Worm (Caenorhabditis elegans) whole organism, L4 larva: ENCODE data around the gene cest-28.
A peak's percentile ranks its signal among the peaks of the same experiment; 100 is the strongest.

Experiments used
- F26F4.8 ChIP-seq: fragments of 200-800 bp; sonication (Bioruptor generic); conservative IDR thresholded peaks from 2 replicates; pipeline ENCODE4 v1.3.6; 2022; ENCODE audit warnings: missing genetic modification characterization, missing compliant biosample characterization
- F37D6.2 ChIP-seq: sonication (generic microtip); optimal IDR thresholded peaks from 2 replicates; lab custom pipeline; 2016; ENCODE audit warnings: mild to moderate bottlenecking, missing genetic modification characterization, missing compliant biosample characterization
- F44E2.7 ChIP-seq: fragments of 200-800 bp; sonication (Bioruptor generic); IDR thresholded peaks from 2 replicates; pipeline ENCODE4 v2.1.2; 2022; ENCODE audit warnings: missing genetic modification characterization, missing compliant biosample characterization
- R02D3.7 ChIP-seq: fragments of 150-350 bp; sonication (generic microtip); optimal IDR thresholded peaks from 3 replicates; lab custom pipeline; 2014; ENCODE audit warnings: missing biosample characterization, missing genetic modification characterization
- T20F7.1 ChIP-seq: fragments of 200-800 bp; sonication (Bioruptor generic); optimal IDR thresholded peaks from 2 replicates; lab custom pipeline; 2018; ENCODE audit warnings: mild to moderate bottlenecking, missing genetic modification characterization, missing compliant biosample characterization
- Y5F2A.4 ChIP-seq: fragments of 200-800 bp; sonication (Bioruptor generic); optimal IDR thresholded peaks from 2 replicates; lab custom pipeline; 2018; ENCODE audit warnings: mild to moderate bottlenecking, missing genetic modification characterization, missing compliant biosample characterization
- Y75B8A.6 ChIP-seq: fragments of 200-800 bp; sonication (Bioruptor generic); IDR thresholded peaks from 2 replicates; pipeline ENCODE4 v1.3.6; 2022; ENCODE audit warnings: missing genetic modification reagents, missing genetic modification characterization, missing compliant biosample characterization
- aha-1 ChIP-seq: fragments of 150-350 bp; peaks from one replicate; lab custom pipeline; 2014; ENCODE audit warnings: missing biosample characterization, missing genetic modification characterization
- ama-1 ChIP-seq: fragments of 150-350 bp; optimal IDR thresholded peaks from 2 replicates; lab custom pipeline; 2014; ENCODE audit warnings: inconsistent platforms, mixed read lengths
- attf-4 ChIP-seq: sonication (generic microtip); optimal IDR thresholded peaks from 3 replicates; lab custom pipeline; 2017; ENCODE audit warnings: missing biosample characterization, missing genetic modification characterization
- ceh-28 ChIP-seq: fragments of 150-350 bp; optimal IDR thresholded peaks from 2 replicates; lab custom pipeline; 2014; ENCODE audit warnings: missing biosample characterization, missing genetic modification reagents, missing genetic modification characterization
- ceh-62 ChIP-seq: sonication (generic microtip); optimal IDR thresholded peaks from 2 replicates; lab custom pipeline; 2017; ENCODE audit warnings: missing biosample characterization, missing genetic modification characterization
- ceh-82 ChIP-seq: sonication (generic microtip); optimal IDR thresholded peaks from 2 replicates; lab custom pipeline; 2017; ENCODE audit warnings: missing biosample characterization, missing genetic modification characterization
- cey-2 ChIP-seq: sonication (generic microtip); optimal IDR thresholded peaks from 3 replicates; lab custom pipeline; 2017; ENCODE audit warnings: missing genetic modification characterization, mild to moderate bottlenecking, missing compliant biosample characterization, antibody characterized with exemption, borderline replicate concordance; ENCODE audit not compliant: insufficient read depth
- ctbp-1 ChIP-seq: fragments of 200-800 bp; sonication (Bioruptor generic); IDR thresholded peaks from 2 replicates; pipeline ENCODE4 v1.3.6; 2022; ENCODE audit warnings: missing genetic modification reagents, missing genetic modification characterization, missing compliant biosample characterization
- daf-12 ChIP-seq: fragments of 150-350 bp; optimal IDR thresholded peaks from 2 replicates; lab custom pipeline; 2014; ENCODE audit warnings: missing biosample characterization, missing genetic modification reagents, missing genetic modification characterization
- daf-16 ChIP-seq, 3 experiments: sonication (generic microtip); optimal IDR thresholded peaks; 2 replicates each; lab custom pipeline; 2016 to 2017; ENCODE audit warnings: missing genetic modification characterization in 3 of 3, missing genetic modification reagents in 3 of 3, mild to moderate bottlenecking in 2 of 3, missing compliant biosample characterization in 2 of 3, missing biosample characterization in 1 of 3, moderate library complexity in 1 of 3
- dpl-1 ChIP-seq: fragments of 150-350 bp; optimal IDR thresholded peaks from 2 replicates; lab custom pipeline; 2014; ENCODE audit warnings: missing biosample characterization, missing genetic modification reagents, missing genetic modification characterization
- duxl-1 ChIP-seq: sonication (generic microtip); optimal IDR thresholded peaks from 2 replicates; lab custom pipeline; 2016; ENCODE audit warnings: mild to moderate bottlenecking, missing genetic modification characterization, moderate library complexity, missing compliant biosample characterization; ENCODE audit not compliant: poor library complexity
- hmg-1.1 ChIP-seq: fragments of 200-800 bp; sonication (Bioruptor generic); IDR thresholded peaks from 2 replicates; pipeline ENCODE4 v1.3.6; 2022; ENCODE audit warnings: missing genetic modification reagents, missing genetic modification characterization, missing compliant biosample characterization
- lin-1 ChIP-seq: fragments of 200-800 bp; sonication (Bioruptor generic); IDR thresholded peaks from 2 replicates; pipeline ENCODE4 v1.3.6; 2022; ENCODE audit warnings: missing genetic modification reagents, missing genetic modification characterization, missing compliant biosample characterization
- lin-13 ChIP-seq: fragments of 150-350 bp; optimal IDR thresholded peaks from 2 replicates; lab custom pipeline; 2014; ENCODE audit warnings: missing biosample characterization, missing genetic modification reagents, missing genetic modification characterization
- lin-29 ChIP-seq: fragments of 200-800 bp; sonication (Bioruptor generic); IDR thresholded peaks from 2 replicates; pipeline ENCODE4 v1.3.6; 2022; ENCODE audit warnings: missing genetic modification reagents, missing genetic modification characterization, missing compliant biosample characterization
- lir-3 ChIP-seq: sonication (generic microtip); optimal IDR thresholded peaks from 2 replicates; lab custom pipeline; 2016; ENCODE audit warnings: mild to moderate bottlenecking, missing genetic modification characterization, missing compliant biosample characterization
- madf-5 ChIP-seq, 2 experiments: fragments of 200-800 bp; sonication (Bioruptor generic); IDR thresholded peaks; 2 replicates each; pipeline ENCODE4 v1.3.6; 2022; ENCODE audit warnings: missing compliant biosample characterization in 2 of 2, missing genetic modification characterization in 2 of 2
- mdl-1 ChIP-seq, 2 experiments: fragments of 150-350 bp in 1 of 2; sonication (generic microtip) in 1 of 2; optimal IDR thresholded peaks; 2 replicates each; lab custom pipeline; 2014 to 2017; ENCODE audit warnings: missing biosample characterization in 2 of 2, missing genetic modification characterization in 2 of 2
- mdt-29 ChIP-seq: fragments of 200-800 bp; sonication (Bioruptor generic); IDR thresholded peaks from 2 replicates; pipeline ENCODE4 v1.3.6; 2022; ENCODE audit warnings: missing genetic modification reagents, missing genetic modification characterization, missing compliant biosample characterization
- mxl-3 ChIP-seq: fragments of 200-800 bp; sonication (Bioruptor generic); optimal IDR thresholded peaks from 2 replicates; lab custom pipeline; 2018; ENCODE audit warnings: mild to moderate bottlenecking, missing genetic modification characterization, missing compliant biosample characterization
- nhr-102 ChIP-seq: sonication (generic microtip); optimal IDR thresholded peaks from 2 replicates; lab custom pipeline; 2016; ENCODE audit warnings: mild to moderate bottlenecking, missing genetic modification characterization, moderate library complexity, missing compliant biosample characterization
- nhr-11 ChIP-seq: fragments of 150-350 bp; optimal IDR thresholded peaks from 2 replicates; lab custom pipeline; 2014; ENCODE audit warnings: missing biosample characterization, missing genetic modification characterization
- nhr-111 ChIP-seq: fragments of 200-800 bp; sonication (Bioruptor generic); optimal IDR thresholded peaks from 2 replicates; lab custom pipeline; 2018; ENCODE audit warnings: mild to moderate bottlenecking, missing genetic modification characterization, missing compliant biosample characterization
- nhr-237 ChIP-seq: sonication (generic microtip); optimal IDR thresholded peaks from 2 replicates; lab custom pipeline; 2017; ENCODE audit warnings: missing biosample characterization, missing genetic modification characterization
- nhr-28 ChIP-seq: fragments of 150-350 bp; optimal IDR thresholded peaks from 2 replicates; lab custom pipeline; 2014; ENCODE audit warnings: missing biosample characterization, missing genetic modification characterization
- nhr-41 ChIP-seq: fragments of 200-800 bp; sonication (Bioruptor generic); IDR thresholded peaks from 2 replicates; pipeline ENCODE4 v1.3.6; 2022; ENCODE audit warnings: missing genetic modification reagents, missing genetic modification characterization, missing compliant biosample characterization
- nhr-48 ChIP-seq: sonication (generic microtip); optimal IDR thresholded peaks from 2 replicates; lab custom pipeline; 2016; ENCODE audit warnings: mild to moderate bottlenecking, missing genetic modification characterization, missing compliant biosample characterization
- nhr-77 ChIP-seq: fragments of 150-350 bp; optimal IDR thresholded peaks from 2 replicates; lab custom pipeline; 2014; ENCODE audit warnings: missing biosample characterization, missing genetic modification characterization
- pha-4 ChIP-seq, 2 experiments: fragments of 150-350 bp in 1 of 2; fragments of 200-800 bp in 1 of 2; sonication (Bioruptor generic) in 1 of 2; IDR thresholded peaks in 1 of 2; optimal IDR thresholded peaks in 1 of 2; 2 replicates each; pipeline versions ENCODE4 v1.3.6 to Lab custom; 2014 to 2022; ENCODE audit warnings: missing genetic modification characterization in 2 of 2, missing genetic modification reagents in 2 of 2, missing biosample characterization in 1 of 2, missing compliant biosample characterization in 1 of 2
- pqm-1 ChIP-seq: sonication (generic microtip); optimal IDR thresholded peaks from 2 replicates; lab custom pipeline; 2017; ENCODE audit warnings: missing biosample characterization, missing genetic modification characterization
- saeg-2 ChIP-seq: fragments of 200-800 bp; sonication (Bioruptor generic); IDR thresholded peaks from 2 replicates; pipeline ENCODE4 v1.3.6; 2022; ENCODE audit warnings: missing genetic modification reagents, missing genetic modification characterization, missing compliant biosample characterization
- sdz-12 ChIP-seq: fragments of 200-800 bp; sonication (Bioruptor generic); optimal IDR thresholded peaks from 2 replicates; lab custom pipeline; 2018; ENCODE audit warnings: mild to moderate bottlenecking, missing genetic modification characterization, missing compliant biosample characterization
- set-16 ChIP-seq: fragments of 200-800 bp; sonication (Bioruptor generic); IDR thresholded peaks from 2 replicates; pipeline ENCODE4 v1.3.6; 2022; ENCODE audit warnings: missing genetic modification reagents, missing genetic modification characterization, missing compliant biosample characterization
- skn-1 ChIP-seq: fragments of 150-350 bp; optimal IDR thresholded peaks from 2 replicates; lab custom pipeline; 2014; ENCODE audit warnings: missing biosample characterization, missing genetic modification characterization
- snpc-1.2 ChIP-seq: fragments of 200-800 bp; sonication (Bioruptor generic); IDR thresholded peaks from 2 replicates; pipeline ENCODE4 v1.3.6; 2022; ENCODE audit warnings: missing genetic modification reagents, missing genetic modification characterization, missing compliant biosample characterization
- spr-1 ChIP-seq: sonication (generic microtip); optimal IDR thresholded peaks from 2 replicates; lab custom pipeline; 2016; ENCODE audit warnings: mild to moderate bottlenecking, missing genetic modification characterization, missing compliant biosample characterization
- unc-130 ChIP-seq: sonication (generic microtip); optimal IDR thresholded peaks from 2 replicates; lab custom pipeline; 2016; ENCODE audit warnings: missing genetic modification reagents, missing genetic modification characterization, missing compliant biosample characterization
- unc-62 ChIP-seq, 3 experiments: fragments of 150-350 bp in 1 of 3; sonication (generic microtip); optimal IDR thresholded peaks in 2 of 3; peaks in 1 of 3; 1 replicate in 1 of 3; 2 replicates in 2 of 3; lab custom pipeline; 2014 to 2017; ENCODE audit warnings: missing biosample characterization in 3 of 3, missing genetic modification characterization in 3 of 3, missing genetic modification reagents in 3 of 3, missing genotype in 1 of 3
- zag-1 ChIP-seq: fragments of 150-350 bp; optimal IDR thresholded peaks from 2 replicates; lab custom pipeline; 2014; ENCODE audit warnings: missing biosample characterization, missing genetic modification characterization
- zfp-2 ChIP-seq: sonication (generic microtip); optimal IDR thresholded peaks from 2 replicates; lab custom pipeline; 2016; ENCODE audit warnings: mild to moderate bottlenecking, missing genetic modification characterization, missing compliant biosample characterization
- zip-11 ChIP-seq: fragments of 200-800 bp; sonication (Bioruptor generic); IDR thresholded peaks from 2 replicates; pipeline ENCODE4 v1.3.6; 2022; ENCODE audit warnings: missing genetic modification characterization, missing compliant biosample characterization
- ztf-7 ChIP-seq: fragments of 150-350 bp; optimal IDR thresholded peaks from 2 replicates; lab custom pipeline; 2014; ENCODE audit warnings: missing biosample characterization, missing genetic modification characterization

Gene cest-28

ce11 chrV:6656451-6657115 is 13.0 kb upstream of the cest-28 start, which contains the start of gene snb-1:
TSS of gene snb-1 (minus strand) at chrV:6656501.
- no peak for TF ChIP-seq Y5F2A.4
- TF ChIP-seq mdt-29 (GFP tag; lab: Robert Waterston, UW), result no peak
- TF ChIP-seq lin-1 (GFP tag; lab: Robert Waterston, UW), result no peak
- TF ChIP-seq nhr-48, result peak; percentile 38
- no peak for TF ChIP-seq nhr-41 (GFP tag; lab: Robert Waterston, UW)
- TF ChIP-seq madf-5 (GFP tag; IDR thresholded peaks at IDR 0.05; lab: Robert Waterston, UW), result no peak
- TF ChIP-seq ceh-62 (tag; lab: Kevin White, UChicago), result no peak
- TF ChIP-seq zag-1 (tag; lab: Kevin White, UChicago), result no peak
- TF ChIP-seq nhr-11, result peak; percentile 22
- no peak for TF ChIP-seq attf-4 (tag; lab: Kevin White, UChicago)
- peak; percentile 39 for TF ChIP-seq hmg-1.1 (GFP tag; lab: Robert Waterston, UW)
- no peak for TF ChIP-seq zip-11 (GFP tag; lab: Robert Waterston, UW)
- no peak for TF ChIP-seq daf-12
- no peak for TF ChIP-seq unc-130
- TF ChIP-seq nhr-28, result peak; percentile 70
- no peak for TF ChIP-seq skn-1
- no peak for TF ChIP-seq nhr-237 (tag; lab: Kevin White, UChicago)
- TF ChIP-seq saeg-2 (GFP tag; lab: Robert Waterston, UW), result no peak
- TF ChIP-seq nhr-102 (tag; lab: Kevin White, UChicago), result peak; percentile 5
- no peak for TF ChIP-seq daf-16 (GFP tag; optimal IDR thresholded peaks at IDR 0.05; lab: Kevin White, UChicago)
- TF ChIP-seq daf-16 (tag; optimal IDR thresholded peaks at IDR 0.05; lab: Kevin White, UChicago), result peak; percentile 44
- no peak for TF ChIP-seq cey-2
- peak; percentile 79 for TF ChIP-seq ceh-28 (tag; lab: Kevin White, UChicago)
- TF ChIP-seq F37D6.2, result peak; percentile 11
- peak; percentile 40 for TF ChIP-seq ama-1 (lab: Kevin White, UChicago)
- TF ChIP-seq ztf-7, result no peak
- peak; percentile 69 for TF ChIP-seq lin-13 (GFP tag; lab: Kevin White, UChicago)
- no peak for TF ChIP-seq spr-1 (tag; lab: Kevin White, UChicago)
- peak; percentile 61 for TF ChIP-seq T20F7.1 (GFP tag; lab: Kevin White, UChicago)
- TF ChIP-seq nhr-77 (tag; lab: Kevin White, UChicago), result no peak
- TF ChIP-seq pqm-1 (tag; lab: Kevin White, UChicago), result no peak
- TF ChIP-seq F44E2.7 (GFP tag; lab: Robert Waterston, UW), result no peak
- TF ChIP-seq lir-3 (tag; lab: Kevin White, UChicago), result no peak
- no peak for TF ChIP-seq pha-4 (GFP tag; IDR thresholded peaks at IDR 0.05; lab: Robert Waterston, UW)
- TF ChIP-seq pha-4 (tag; optimal IDR thresholded peaks at IDR 0.05; lab: Kevin White, UChicago), result no peak
- TF ChIP-seq unc-62 (GFP tag; optimal IDR thresholded peaks at IDR 0.05 in 1 of 2; lab: Kevin White, UChicago), result peak in 1 of 2 experiments; percentile 95
- TF ChIP-seq unc-62 (tag; optimal IDR thresholded peaks at IDR 0.05; lab: Kevin White, UChicago), result no peak
- no peak for TF ChIP-seq R02D3.7 (tag; lab: Kevin White, UChicago)
- no peak for TF ChIP-seq sdz-12 (GFP tag; lab: Kevin White, UChicago)
- no peak for TF ChIP-seq F26F4.8
- TF ChIP-seq ctbp-1 (GFP tag; lab: Robert Waterston, UW), result no peak
- no peak for TF ChIP-seq ceh-82 (tag; lab: Kevin White, UChicago)
- TF ChIP-seq snpc-1.2 (GFP tag; lab: Robert Waterston, UW), result no peak
- peak; percentile 43 for TF ChIP-seq dpl-1 (GFP tag; lab: Kevin White, UChicago)
- TF ChIP-seq Y75B8A.6 (GFP tag; lab: Robert Waterston, UW), result no peak
- peak; percentile 24 for TF ChIP-seq mxl-3 (GFP tag; lab: Kevin White, UChicago)
- peak in 1 of 2 experiments; percentile 34 for TF ChIP-seq mdl-1 (tag; optimal IDR thresholded peaks at IDR 0.05; lab: Kevin White, UChicago)
- TF ChIP-seq nhr-111 (GFP tag; lab: Kevin White, UChicago), result no peak
- no peak for TF ChIP-seq duxl-1
- TF ChIP-seq lin-29, result no peak
- TF ChIP-seq aha-1 (tag; lab: Kevin White, UChicago), result no peak
- TF ChIP-seq set-16 (GFP tag; lab: Robert Waterston, UW), result no peak
- TF ChIP-seq zfp-2, result no peak
